Worm (Caenorhabditis elegans): ENCODE data around the gene vps-37.

Gene vps-37

DNA sequence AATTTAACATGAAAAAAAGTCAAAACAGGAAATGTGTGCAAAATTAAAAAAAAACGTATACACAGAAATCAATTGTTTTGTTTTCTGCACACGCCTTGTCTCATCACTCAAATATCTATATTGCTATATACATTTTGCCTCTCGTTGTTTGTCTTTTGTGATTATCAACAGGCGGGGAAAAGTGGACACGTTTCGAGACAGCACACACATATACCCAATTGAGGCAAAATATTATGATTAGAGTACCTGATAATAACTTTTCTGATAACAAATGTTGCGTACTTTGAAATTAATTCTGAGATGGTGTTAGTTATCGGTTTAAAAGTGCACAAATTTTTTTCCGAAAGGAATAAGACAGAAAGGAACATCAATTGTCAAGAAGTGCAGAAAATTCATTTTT lies 32.6 kb upstream of the vps-37 start (continued):
- TF ChIP-seq dve-1 (tag; optimal IDR thresholded peaks at IDR 0.05; ENCODE audit: insufficient read depth): peak; percentile 88
- no peak for TF ChIP-seq nhr-6 (tag; optimal IDR thresholded peaks at IDR 0.05)
- no peak for TF ChIP-seq set-16 (GFP tag; IDR thresholded peaks at IDR 0.05)
- no peak for TF ChIP-seq mep-1 (tag; optimal IDR thresholded peaks at IDR 0.05)
- no peak for TF ChIP-seq daf-19 (GFP tag; conservative IDR thresholded peaks at IDR 0.05)
- TF ChIP-seq duxl-1 (tag; optimal IDR thresholded peaks at IDR 0.05; ENCODE audit: poor library complexity): no peak
- TF ChIP-seq pqm-1 (tag; optimal IDR thresholded peaks at IDR 0.05): peak; percentile 96
- TF ChIP-seq dpl-1 (GFP tag; optimal IDR thresholded peaks at IDR 0.05): no peak
- TF ChIP-seq nhr-41 (GFP tag; IDR thresholded peaks at IDR 0.05): no peak
- TF ChIP-seq fkh-10 (GFP tag; optimal IDR thresholded peaks at IDR 0.05): no peak
- peak in 1 of 2 experiments; percentile 28 for TF ChIP-seq unc-62 (GFP tag; optimal IDR thresholded peaks at IDR 0.05 in 1 of 2)
- TF ChIP-seq unc-62 (tag; optimal IDR thresholded peaks at IDR 0.05): no peak
- no peak for TF ChIP-seq ceh-28 (tag; optimal IDR thresholded peaks at IDR 0.05)
- TF ChIP-seq aly-2 (tag; optimal IDR thresholded peaks at IDR 0.05): no peak
- TF ChIP-seq lin-29 (GFP tag; IDR thresholded peaks at IDR 0.05): no peak
- no peak for TF ChIP-seq spr-3 (GFP tag; optimal IDR thresholded peaks at IDR 0.05)
- no peak for TF ChIP-seq php-3 (GFP tag; IDR thresholded peaks at IDR 0.05)
- TF ChIP-seq ztf-7 (tag; optimal IDR thresholded peaks at IDR 0.05): no peak
- TF ChIP-seq Y48G9A.11 (GFP tag; IDR thresholded peaks at IDR 0.05): no peak
- TF ChIP-seq F10B5.3 (tag; optimal IDR thresholded peaks at IDR 0.05): no peak
- TF ChIP-seq ZK337.2 (GFP tag; IDR thresholded peaks at IDR 0.05): no peak
- no peak for TF ChIP-seq snpc-1.2 (GFP tag; IDR thresholded peaks at IDR 0.05)
- no peak for TF ChIP-seq madf-9 (GFP tag; conservative IDR thresholded peaks at IDR 0.05)
- TF ChIP-seq attf-4 (tag; optimal IDR thresholded peaks at IDR 0.05): no peak
- TF ChIP-seq lin-13 (GFP tag; optimal IDR thresholded peaks at IDR 0.05): no peak
- no peak for TF ChIP-seq hlh-11 (tag; optimal IDR thresholded peaks at IDR 0.05)
- peak; percentile 75 for TF ChIP-seq dmd-6 (GFP tag; IDR thresholded peaks at IDR 0.05)
- no peak for TF ChIP-seq hmg-1.1 (GFP tag; IDR thresholded peaks at IDR 0.05)
- TF ChIP-seq spr-1 (tag; optimal IDR thresholded peaks at IDR 0.05): no peak
- no peak for TF ChIP-seq zfp-2 (tag; optimal IDR thresholded peaks at IDR 0.05)
- TF ChIP-seq F44E2.7 (GFP tag; IDR thresholded peaks at IDR 0.05): no peak
- no peak for TF ChIP-seq nhr-42 (GFP tag; IDR thresholded peaks at IDR 0.05)
- no peak for TF ChIP-seq nhr-111 (GFP tag; optimal IDR thresholded peaks at IDR 0.05)
- peak in 1 of 2 experiments; percentile 31 for TF ChIP-seq lsy-2 (tag; optimal IDR thresholded peaks at IDR 0.05)
- TF ChIP-seq daf-12 (tag; optimal IDR thresholded peaks at IDR 0.05): no peak
- no peak for TF ChIP-seq zfp-3 (GFP tag; conservative IDR thresholded peaks at IDR 0.05)
- TF ChIP-seq mes-2 (tag; optimal IDR thresholded peaks at IDR 0.05; ENCODE audit: poor library complexity, severe bottlenecking): no peak
- TF ChIP-seq rbr-2 (tag; optimal IDR thresholded peaks at IDR 0.05): no peak
- TF ChIP-seq unc-130 (GFP tag; optimal IDR thresholded peaks at IDR 0.05): no peak
- no peak for TF ChIP-seq ceh-82 (tag; optimal IDR thresholded peaks at IDR 0.05)
- TF ChIP-seq ama-1 (optimal IDR thresholded peaks at IDR 0.05): no peak
- TF ChIP-seq ceh-62 (tag; optimal IDR thresholded peaks at IDR 0.05): no peak
- no peak for TF ChIP-seq nhr-11 (tag; optimal IDR thresholded peaks at IDR 0.05)
- TF ChIP-seq nhr-48 (tag; optimal IDR thresholded peaks at IDR 0.05): no peak
- TF ChIP-seq egl-43 (GFP tag; IDR thresholded peaks at IDR 0.05): no peak
- no peak for TF ChIP-seq dmd-8 (GFP tag; IDR thresholded peaks at IDR 0.05)
- no peak for TF ChIP-seq nhr-76 (tag; optimal IDR thresholded peaks at IDR 0.05)
- TF ChIP-seq zag-1 (tag; optimal IDR thresholded peaks at IDR 0.05): no peak
- TF ChIP-seq nhr-25 (tag; optimal IDR thresholded peaks at IDR 0.05; ENCODE audit: borderline replicate concordance, insufficient read depth): no peak
- no peak for TF ChIP-seq vab-7 (GFP tag; IDR thresholded peaks at IDR 0.05)
- TF ChIP-seq ces-1 (GFP tag; optimal IDR thresholded peaks at IDR 0.05): no peak
- no peak for TF ChIP-seq daf-8 (GFP tag; IDR thresholded peaks at IDR 0.05)
- TF ChIP-seq T26A8.4 (GFP tag; IDR thresholded peaks at IDR 0.05): no peak

All from whole organism, L4 larva.